Worm (Caenorhabditis elegans) whole organism, L2 larva: ENCODE data around the gene F18A1.7.
A peak's percentile ranks its signal among the peaks of the same experiment; 100 is the strongest.

Experiments used
- C34F6.9 ChIP-seq: fragments of 150-350 bp; optimal IDR thresholded peaks from 2 replicates; lab custom pipeline; 2014; ENCODE audit warnings: missing biosample characterization, missing genetic modification characterization
- F13H6.1 ChIP-seq: sonication (generic microtip); optimal IDR thresholded peaks from 2 replicates; lab custom pipeline; 2016; ENCODE audit warnings: missing genetic modification characterization, missing compliant biosample characterization
- R02D3.7 ChIP-seq: fragments of 150-350 bp; optimal IDR thresholded peaks from 2 replicates; lab custom pipeline; 2014; ENCODE audit warnings: missing biosample characterization, missing genetic modification characterization
- aly-2 ChIP-seq: fragments of 150-350 bp; optimal IDR thresholded peaks from 2 replicates; lab custom pipeline; 2014; ENCODE audit warnings: missing biosample characterization, missing genetic modification characterization
- blmp-1 ChIP-seq: sonication (generic microtip); optimal IDR thresholded peaks from 2 replicates; lab custom pipeline; 2017; ENCODE audit warnings: missing genetic modification characterization, mild to moderate bottlenecking, missing compliant biosample characterization, antibody characterized with exemption, moderate library complexity; ENCODE audit not compliant: insufficient read depth
- ceh-16 ChIP-seq: fragments of 150-350 bp; optimal IDR thresholded peaks from 2 replicates; lab custom pipeline; 2014; ENCODE audit warnings: missing biosample characterization, missing genetic modification characterization
- ceh-82 ChIP-seq: fragments of 150-350 bp; optimal IDR thresholded peaks from 2 replicates; lab custom pipeline; 2014; ENCODE audit warnings: missing biosample characterization, missing genetic modification characterization
- crh-2 ChIP-seq: sonication (generic microtip); optimal IDR thresholded peaks from 2 replicates; lab custom pipeline; 2017; ENCODE audit warnings: missing biosample characterization, missing genetic modification characterization
- dmd-4 ChIP-seq: sonication (generic microtip); optimal IDR thresholded peaks from 2 replicates; lab custom pipeline; 2017; ENCODE audit warnings: missing biosample characterization, missing genetic modification characterization
- egl-27 ChIP-seq: sonication (generic microtip); optimal IDR thresholded peaks from 3 replicates; lab custom pipeline; 2017; ENCODE audit warnings: missing biosample characterization, missing genetic modification reagents, missing genetic modification characterization
- elt-1 ChIP-seq: fragments of 150-350 bp; optimal IDR thresholded peaks from 2 replicates; lab custom pipeline; 2014; ENCODE audit warnings: missing biosample characterization, missing genetic modification characterization
- elt-3 ChIP-seq: sonication (generic microtip); optimal IDR thresholded peaks from 2 replicates; lab custom pipeline; 2017; ENCODE audit warnings: missing biosample characterization, missing genetic modification characterization
- fos-1 ChIP-seq: fragments of 150-350 bp; optimal IDR thresholded peaks from 2 replicates; lab custom pipeline; 2014; ENCODE audit warnings: missing biosample characterization, missing genetic modification characterization
- gmeb-1 ChIP-seq: fragments of 150-350 bp; optimal IDR thresholded peaks from 2 replicates; lab custom pipeline; 2014; ENCODE audit warnings: missing biosample characterization, missing genetic modification characterization
- lsy-2 ChIP-seq, 2 experiments: fragments of 150-350 bp in 1 of 2; sonication (generic microtip) in 1 of 2; optimal IDR thresholded peaks; 2 replicates each; lab custom pipeline; 2014 to 2017; ENCODE audit warnings: missing biosample characterization in 2 of 2, missing genetic modification characterization in 2 of 2
- mab-5 ChIP-seq: fragments of 150-350 bp; optimal IDR thresholded peaks from 2 replicates; lab custom pipeline; 2014; ENCODE audit warnings: missing biosample characterization, missing genetic modification characterization
- mbf-1 ChIP-seq: sonication (generic microtip); optimal IDR thresholded peaks from 2 replicates; lab custom pipeline; 2017; ENCODE audit warnings: missing biosample characterization, missing genetic modification characterization
- mdl-1 ChIP-seq, 2 experiments: fragments of 150-350 bp in 1 of 2; sonication (generic microtip) in 1 of 2; optimal IDR thresholded peaks; 2 replicates each; lab custom pipeline; 2017; ENCODE audit warnings: missing biosample characterization in 2 of 2, missing genetic modification characterization in 2 of 2
- nhr-10 ChIP-seq: sonication (generic microtip); optimal IDR thresholded peaks from 2 replicates; lab custom pipeline; 2017; ENCODE audit warnings: missing biosample characterization, missing genetic modification characterization
- nhr-11 ChIP-seq: fragments of 150-350 bp; optimal IDR thresholded peaks from 2 replicates; lab custom pipeline; 2014; ENCODE audit warnings: missing biosample characterization, missing genetic modification characterization
- nhr-12 ChIP-seq: fragments of 150-350 bp; optimal IDR thresholded peaks from 2 replicates; lab custom pipeline; 2014; ENCODE audit warnings: missing biosample characterization, missing genetic modification characterization
- nhr-129 ChIP-seq: fragments of 150-350 bp; optimal IDR thresholded peaks from 2 replicates; lab custom pipeline; 2014; ENCODE audit warnings: missing biosample characterization, missing genetic modification characterization
- nhr-21 ChIP-seq: fragments of 150-350 bp; optimal IDR thresholded peaks from 2 replicates; lab custom pipeline; 2014; ENCODE audit warnings: missing biosample characterization, missing genetic modification characterization
- nhr-23 ChIP-seq: fragments of 150-350 bp; optimal IDR thresholded peaks from 2 replicates; lab custom pipeline; 2014; ENCODE audit warnings: missing biosample characterization, missing genetic modification reagents, missing genetic modification characterization
- nhr-237 ChIP-seq: fragments of 150-350 bp; optimal IDR thresholded peaks from 2 replicates; lab custom pipeline; 2014; ENCODE audit warnings: missing biosample characterization, missing genetic modification characterization
- nhr-25 ChIP-seq: fragments of 150-350 bp; sonication (generic microtip); optimal IDR thresholded peaks from 3 replicates; lab custom pipeline; 2014; ENCODE audit warnings: missing biosample characterization, missing genetic modification characterization
- nhr-77 ChIP-seq: fragments of 150-350 bp; optimal IDR thresholded peaks from 2 replicates; lab custom pipeline; 2014; ENCODE audit warnings: missing biosample characterization, missing genetic modification characterization
- sem-4 ChIP-seq: fragments of 150-350 bp; optimal IDR thresholded peaks from 2 replicates; lab custom pipeline; 2014; ENCODE audit warnings: missing biosample characterization, missing genetic modification reagents, missing genetic modification characterization
- skn-1 ChIP-seq: sonication (generic microtip); optimal IDR thresholded peaks from 2 replicates; lab custom pipeline; 2017; ENCODE audit warnings: missing biosample characterization, missing genetic modification characterization
- sma-3 ChIP-seq: sonication (generic microtip); optimal IDR thresholded peaks from 2 replicates; lab custom pipeline; 2016; ENCODE audit warnings: missing genetic modification reagents, missing genetic modification characterization, missing compliant biosample characterization
- sma-9 ChIP-seq, 2 experiments: fragments of 150-350 bp in 1 of 2; sonication (generic microtip) in 1 of 2; optimal IDR thresholded peaks; 2 replicates each; lab custom pipeline; 2014 to 2016; ENCODE audit warnings: missing genetic modification characterization in 2 of 2, mild to moderate bottlenecking in 1 of 2, missing biosample characterization in 1 of 2, missing compliant biosample characterization in 1 of 2, missing genetic modification reagents in 1 of 2, moderate library complexity in 1 of 2
- snpc-4 ChIP-seq: fragments of 150-350 bp; optimal IDR thresholded peaks from 2 replicates; lab custom pipeline; 2014; ENCODE audit warnings: missing biosample characterization, missing genetic modification characterization
- zag-1 ChIP-seq: fragments of 150-350 bp; optimal IDR thresholded peaks from 2 replicates; lab custom pipeline; 2014; ENCODE audit warnings: missing biosample characterization, missing genetic modification characterization
- ztf-1 ChIP-seq: fragments of 200-800 bp; sonication (Bioruptor generic); conservative IDR thresholded peaks from 2 replicates; pipeline ENCODE4 v1.3.6; 2022; ENCODE audit warnings: missing genetic modification characterization, missing compliant biosample characterization
- ztf-11 ChIP-seq: sonication (generic microtip); optimal IDR thresholded peaks from 2 replicates; lab custom pipeline; 2017; ENCODE audit warnings: missing biosample characterization, missing genetic modification characterization

The F18A1.7 gene

DNA sequence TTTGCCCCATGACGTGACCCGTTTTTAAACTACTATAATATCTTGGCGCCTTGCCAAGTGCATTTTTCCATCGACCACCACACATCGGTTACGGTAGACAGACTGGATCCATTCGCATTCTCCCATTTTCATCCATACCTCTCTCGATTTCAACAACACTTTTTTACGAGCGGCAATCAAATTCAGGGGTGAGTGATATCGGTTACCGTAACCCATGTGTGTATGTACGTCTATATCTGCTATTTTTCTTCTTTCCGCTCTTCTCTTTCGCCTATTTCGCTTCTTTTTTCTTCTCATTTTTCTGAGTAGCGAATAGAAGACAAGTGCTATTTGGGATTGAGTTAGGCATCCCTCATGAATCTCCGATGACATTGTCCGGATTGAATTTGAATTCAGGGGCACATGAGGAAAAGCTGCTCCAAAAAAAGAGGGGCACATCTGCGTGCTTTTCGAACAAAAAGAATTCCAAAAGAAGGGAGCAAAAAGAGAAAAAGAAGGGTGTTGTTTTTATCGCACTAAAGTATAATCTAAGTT, 31.8 kb downstream of the F18A1.7 start:
- TF ChIP-seq crh-2 (tag; lab: Kevin White, UChicago) (no peak), nhr-237 (tag; lab: Kevin White, UChicago) (no peak), mdl-1 (tag; optimal IDR thresholded peaks at IDR 0.05; lab: Kevin White, UChicago) (no peak), lsy-2 (tag; optimal IDR thresholded peaks at IDR 0.05; lab: Kevin White, UChicago) (peak in 1 of 2 experiments; percentile 47), zag-1 (tag; lab: Kevin White, UChicago) (peak; percentile 7), sma-9 (GFP tag; optimal IDR thresholded peaks at IDR 0.05; lab: Kevin White, UChicago) (peak; percentile 11), sma-9 (tag; optimal IDR thresholded peaks at IDR 0.05; lab: Kevin White, UChicago) (no peak), R02D3.7 (tag; lab: Kevin White, UChicago) (no peak), dmd-4 (tag; lab: Kevin White, UChicago) (no peak)

DNA sequence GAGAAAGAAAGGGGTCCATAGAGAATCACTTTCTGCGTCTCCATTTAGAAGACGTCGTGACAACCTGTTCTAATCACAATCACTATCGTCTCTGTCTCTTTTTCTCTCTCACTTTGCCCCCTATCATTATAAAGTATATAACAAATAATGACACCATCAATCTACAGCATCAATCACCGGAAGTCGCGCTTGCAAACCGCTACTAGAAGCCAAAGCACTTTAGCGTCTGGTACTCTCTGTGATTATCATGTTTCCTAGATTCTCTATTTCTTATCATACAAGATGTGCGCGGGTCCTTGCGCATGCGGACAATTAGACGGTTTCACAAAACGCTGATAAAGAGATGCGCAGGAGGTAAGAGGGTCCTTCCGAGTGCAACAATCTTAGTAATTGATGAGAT, 32.4 kb downstream of the F18A1.7 start:
- TF ChIP-seq nhr-21 (tag; lab: Kevin White, UChicago) (peak; percentile 87), mdl-1 (tag; optimal IDR thresholded peaks at IDR 0.05; lab: Kevin White, UChicago) (peak; percentile 3 to 11), sma-3 (GFP tag; lab: Kevin White, UChicago) (peak; percentile 69), lsy-2 (tag; optimal IDR thresholded peaks at IDR 0.05; lab: Kevin White, UChicago) (peak in 1 of 2 experiments; percentile 26), mbf-1 (tag; lab: Kevin White, UChicago) (no peak), blmp-1 (tag; lab: Kevin White, UChicago) (peak; percentile 77), sma-9 (GFP tag; optimal IDR thresholded peaks at IDR 0.05; lab: Kevin White, UChicago) (peak; percentile 91), sma-9 (tag; optimal IDR thresholded peaks at IDR 0.05; lab: Kevin White, UChicago) (no peak), nhr-25 (peak; percentile 78), skn-1 (tag; lab: Kevin White, UChicago) (no peak), snpc-4 (tag; lab: Kevin White, UChicago) (no peak), egl-27 (tag; lab: Kevin White, UChicago) (peak; percentile 62), crh-2 (tag; lab: Kevin White, UChicago) (peak; percentile 10), ztf-11 (tag; lab: Kevin White, UChicago) (no peak), fos-1 (tag; lab: Kevin White, UChicago) (peak; percentile 45), gmeb-1 (tag; lab: Kevin White, UChicago) (peak; percentile 35), nhr-77 (tag; lab: Kevin White, UChicago) (no peak), F13H6.1 (peak; percentile 1), elt-3 (no peak)
- TF ChIP-seq, all 48 proteins: peak for 12

DNA sequence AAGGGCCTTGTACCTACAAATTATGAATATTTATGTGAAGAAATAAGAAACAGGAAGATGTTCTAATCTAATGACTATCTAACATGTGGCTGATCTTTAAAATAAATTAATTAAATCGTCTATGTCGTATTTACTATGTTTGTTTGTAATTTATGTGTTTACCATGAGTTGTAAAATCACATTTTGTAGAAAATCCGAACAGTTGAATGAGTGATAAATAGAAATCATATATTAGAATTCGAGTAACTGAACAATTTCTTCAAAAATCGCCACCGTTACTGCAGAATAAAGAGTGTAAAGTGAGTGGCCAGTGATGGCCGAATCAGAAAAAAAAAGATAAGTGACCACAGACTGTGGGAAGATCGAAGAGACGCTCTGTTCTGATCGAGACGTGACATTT, 33.5 kb downstream of the F18A1.7 start:
- TF ChIP-seq sma-3 (GFP tag; lab: Kevin White, UChicago) (no peak), aly-2 (no peak), ztf-1 (GFP tag; lab: Robert Waterston, UW) (no peak), ztf-11 (tag; lab: Kevin White, UChicago) (no peak)
- TF ChIP-seq, all 48 proteins: peak for 0

DNA sequence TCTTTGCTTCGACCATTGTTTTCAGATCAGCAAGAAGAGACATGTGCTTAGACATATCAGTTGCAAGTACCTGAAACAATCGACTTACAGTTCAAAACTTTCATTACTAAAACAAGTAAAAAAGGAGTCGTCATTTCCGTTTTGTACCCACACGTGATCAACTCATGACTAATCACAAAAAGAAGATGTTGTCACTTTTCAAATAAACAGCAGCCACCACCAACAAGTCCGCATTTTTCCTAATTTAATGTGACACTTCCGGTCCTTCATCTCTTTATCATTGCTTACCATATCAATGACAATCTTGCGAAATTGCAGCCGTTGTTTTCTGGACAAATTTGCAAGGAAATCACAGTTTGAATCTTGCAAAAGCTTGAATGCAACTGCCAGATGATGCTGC, 34.9 kb downstream of the F18A1.7 start:
- TF ChIP-seq ceh-16 (tag; lab: Kevin White, UChicago) (no peak), elt-1 (tag; lab: Kevin White, UChicago) (no peak), dmd-4 (tag; lab: Kevin White, UChicago) (no peak), nhr-12 (tag; lab: Kevin White, UChicago) (no peak), nhr-23 (tag; lab: Kevin White, UChicago) (no peak), zag-1 (tag; lab: Kevin White, UChicago) (no peak), mdl-1 (tag; optimal IDR thresholded peaks at IDR 0.05; lab: Kevin White, UChicago) (no peak), C34F6.9 (no peak), nhr-77 (tag; lab: Kevin White, UChicago) (no peak), elt-3 (no peak), sma-9 (GFP tag; optimal IDR thresholded peaks at IDR 0.05; lab: Kevin White, UChicago) (peak; percentile 8), sma-9 (tag; optimal IDR thresholded peaks at IDR 0.05; lab: Kevin White, UChicago) (no peak), aly-2 (no peak), nhr-25 (peak; percentile 65), ztf-11 (tag; lab: Kevin White, UChicago) (no peak), nhr-129 (no peak), fos-1 (tag; lab: Kevin White, UChicago) (no peak), blmp-1 (tag; lab: Kevin White, UChicago) (peak; percentile 31), mab-5 (tag; lab: Kevin White, UChicago) (no peak), ceh-82 (tag; lab: Kevin White, UChicago) (no peak), nhr-10 (tag; lab: Kevin White, UChicago) (no peak), nhr-11 (tag; lab: Kevin White, UChicago) (no peak), sma-3 (GFP tag; lab: Kevin White, UChicago) (peak; percentile 79), sem-4 (tag; lab: Kevin White, UChicago) (no peak), nhr-21 (tag; lab: Kevin White, UChicago) (peak; percentile 40)
